Worm (Caenorhabditis elegans) whole organism, L3 larva: ENCODE measurements around the gene R53.5.
A peak's percentile ranks its signal among the peaks of the same experiment; 100 is the strongest.

Source experiments
- aly-2 ChIP-seq: fragments of 150-350 bp; optimal IDR thresholded peaks from 2 replicates; lab custom pipeline; 2014; ENCODE audit warnings: missing biosample characterization, missing genetic modification characterization
- ama-1 ChIP-seq: fragments of 150-350 bp; optimal IDR thresholded peaks from 2 replicates; lab custom pipeline; 2018
- ceh-16 ChIP-seq: sonication (generic microtip); optimal IDR thresholded peaks from 2 replicates; lab custom pipeline; 2017; ENCODE audit warnings: missing biosample characterization, missing genetic modification characterization
- ceh-28 ChIP-seq: fragments of 150-350 bp; optimal IDR thresholded peaks from 2 replicates; lab custom pipeline; 2014; ENCODE audit warnings: missing biosample characterization, missing genetic modification reagents, missing genetic modification characterization
- ceh-82 ChIP-seq: fragments of 150-350 bp; optimal IDR thresholded peaks from 2 replicates; lab custom pipeline; 2014; ENCODE audit warnings: missing biosample characterization, missing genetic modification characterization
- ceh-9 ChIP-seq: sonication (generic microtip); optimal IDR thresholded peaks from 2 replicates; lab custom pipeline; 2018; ENCODE audit warnings: missing biosample characterization, missing genetic modification characterization
- daf-12 ChIP-seq: fragments of 150-350 bp; optimal IDR thresholded peaks from 2 replicates; lab custom pipeline; 2014; ENCODE audit warnings: missing biosample characterization, missing genetic modification reagents, missing genetic modification characterization
- egl-27 ChIP-seq: sonication (generic microtip); optimal IDR thresholded peaks from 4 replicates; lab custom pipeline; 2017; ENCODE audit warnings: missing biosample characterization, missing genetic modification reagents, missing genetic modification characterization
- egl-5 ChIP-seq: fragments of 150-350 bp; optimal IDR thresholded peaks from 2 replicates; lab custom pipeline; 2017; ENCODE audit warnings: missing biosample characterization, missing genetic modification reagents, missing genetic modification characterization, inconsistent platforms
- elt-1 ChIP-seq: fragments of 150-350 bp; optimal IDR thresholded peaks from 2 replicates; lab custom pipeline; 2014; ENCODE audit warnings: missing biosample characterization, missing genetic modification characterization
- elt-2 ChIP-seq: sonication (generic microtip); optimal IDR thresholded peaks from 2 replicates; lab custom pipeline; 2016; ENCODE audit warnings: missing genetic modification reagents, mild to moderate bottlenecking, missing genetic modification characterization, missing compliant biosample characterization
- elt-3 ChIP-seq, 3 experiments: fragments of 150-350 bp in 1 of 3; sonication (generic microtip) in 2 of 3; optimal IDR thresholded peaks; 2 replicates in 2 of 3; 4 replicates in 1 of 3; lab custom pipeline; 2014 to 2017; ENCODE audit warnings: missing biosample characterization in 3 of 3, missing genetic modification characterization in 3 of 3
- eor-1 ChIP-seq, 2 experiments: fragments of 150-350 bp; optimal IDR thresholded peaks; 2 replicates each; lab custom pipeline; 2014 to 2018; ENCODE audit warnings: missing biosample characterization in 2 of 2, missing genetic modification characterization in 2 of 2
- fkh-10 ChIP-seq: sonication (generic microtip); optimal IDR thresholded peaks from 2 replicates; lab custom pipeline; 2017; ENCODE audit warnings: missing biosample characterization, missing genetic modification reagents, missing genetic modification characterization
- fos-1 ChIP-seq: fragments of 150-350 bp; optimal IDR thresholded peaks from 2 replicates; lab custom pipeline; 2014; ENCODE audit warnings: missing biosample characterization, missing genetic modification characterization
- hmg-11 ChIP-seq: sonication (generic microtip); optimal IDR thresholded peaks from 2 replicates; lab custom pipeline; 2016; ENCODE audit warnings: missing genetic modification characterization, missing compliant biosample characterization
- lin-15B ChIP-seq: fragments of 150-350 bp; optimal IDR thresholded peaks from 2 replicates; lab custom pipeline; 2014; ENCODE audit warnings: missing biosample characterization, missing genetic modification characterization
- lin-39 ChIP-seq: fragments of 150-350 bp; optimal IDR thresholded peaks from 2 replicates; lab custom pipeline; 2018; ENCODE audit warnings: missing biosample characterization, missing genetic modification reagents, missing genetic modification characterization
- lsy-12 ChIP-seq: sonication (generic microtip); optimal IDR thresholded peaks from 2 replicates; lab custom pipeline; 2016; ENCODE audit warnings: mild to moderate bottlenecking, missing genetic modification characterization, missing compliant biosample characterization
- nfya-1 ChIP-seq: sonication (generic microtip); optimal IDR thresholded peaks from 2 replicates; lab custom pipeline; 2017; ENCODE audit warnings: missing genetic modification characterization, mild to moderate bottlenecking, missing compliant biosample characterization, antibody characterized with exemption, moderate library complexity; ENCODE audit not compliant: insufficient read depth
- nhr-11 ChIP-seq: fragments of 150-350 bp; optimal IDR thresholded peaks from 2 replicates; lab custom pipeline; 2014; ENCODE audit warnings: missing biosample characterization, missing genetic modification characterization
- nhr-23 ChIP-seq: fragments of 150-350 bp; optimal IDR thresholded peaks from 2 replicates; lab custom pipeline; 2014; ENCODE audit warnings: missing biosample characterization, missing genetic modification reagents, missing genetic modification characterization
- nhr-237 ChIP-seq: fragments of 150-350 bp; optimal IDR thresholded peaks from 2 replicates; lab custom pipeline; 2014; ENCODE audit warnings: missing biosample characterization, missing genetic modification characterization
- nhr-25 ChIP-seq: sonication (generic microtip); optimal IDR thresholded peaks from 2 replicates; lab custom pipeline; 2017; ENCODE audit warnings: missing biosample characterization, missing genetic modification characterization
- nhr-28 ChIP-seq: fragments of 150-350 bp; optimal IDR thresholded peaks from 2 replicates; lab custom pipeline; 2014; ENCODE audit warnings: missing biosample characterization, missing genetic modification characterization
- nhr-43 ChIP-seq: sonication (generic microtip); optimal IDR thresholded peaks from 2 replicates; lab custom pipeline; 2016; ENCODE audit warnings: mild to moderate bottlenecking, missing genetic modification characterization, missing compliant biosample characterization; ENCODE audit not compliant: poor library complexity, severe bottlenecking
- nhr-67 ChIP-seq: fragments of 150-350 bp; optimal IDR thresholded peaks from 2 replicates; lab custom pipeline; 2014; ENCODE audit warnings: missing biosample characterization, missing genetic modification characterization
- nhr-76 ChIP-seq: fragments of 150-350 bp; sonication (generic microtip); optimal IDR thresholded peaks from 5 replicates; lab custom pipeline; 2014; ENCODE audit warnings: missing biosample characterization, missing genetic modification characterization
- nhr-77 ChIP-seq: fragments of 150-350 bp; optimal IDR thresholded peaks from 2 replicates; lab custom pipeline; 2014; ENCODE audit warnings: missing biosample characterization, missing genetic modification characterization
- pha-4 ChIP-seq: fragments of 150-350 bp; optimal IDR thresholded peaks from 2 replicates; lab custom pipeline; 2014; ENCODE audit warnings: missing biosample characterization, missing genetic modification reagents, missing genetic modification characterization
- pqm-1 ChIP-seq: fragments of 150-350 bp; optimal IDR thresholded peaks from 2 replicates; lab custom pipeline; 2017; ENCODE audit warnings: missing biosample characterization, missing genetic modification characterization, inconsistent platforms
- sea-2 ChIP-seq: fragments of 150-350 bp; sonication (generic microtip); optimal IDR thresholded peaks from 4 replicates; lab custom pipeline; 2014; ENCODE audit warnings: missing biosample characterization, missing genetic modification reagents, missing genetic modification characterization
- skn-1 ChIP-seq: fragments of 150-350 bp; optimal IDR thresholded peaks from 2 replicates; lab custom pipeline; 2014; ENCODE audit warnings: missing biosample characterization, missing genetic modification characterization
- snpc-4 ChIP-seq: fragments of 150-350 bp; optimal IDR thresholded peaks from 2 replicates; lab custom pipeline; 2014; ENCODE audit warnings: missing biosample characterization, missing genetic modification characterization
- tbx-2 ChIP-seq: sonication (generic microtip); optimal IDR thresholded peaks from 2 replicates; lab custom pipeline; 2016; ENCODE audit warnings: mild to moderate bottlenecking, missing genetic modification characterization, missing compliant biosample characterization
- unc-39 ChIP-seq: sonication (generic microtip); optimal IDR thresholded peaks from 4 replicates; lab custom pipeline; 2017; ENCODE audit warnings: missing biosample characterization, missing genetic modification characterization
- zag-1 ChIP-seq: fragments of 150-350 bp; optimal IDR thresholded peaks from 2 replicates; lab custom pipeline; 2014; ENCODE audit warnings: missing biosample characterization, missing genetic modification characterization
- ztf-4 ChIP-seq: fragments of 150-350 bp; optimal IDR thresholded peaks from 2 replicates; lab custom pipeline; 2014; ENCODE audit warnings: missing biosample characterization, missing genetic modification characterization

The R53.5 gene

ce11 chrII:9935044-9935599, 35.2 kb downstream of the R53.5 start:
- TF ChIP-seq lin-15B (tag; lab: Kevin White, UChicago) (no peak), nhr-23 (tag; lab: Kevin White, UChicago) (no peak), ztf-4 (tag; lab: Kevin White, UChicago) (no peak), egl-5 (tag; lab: Kevin White, UChicago) (no peak), pha-4 (peak; percentile 38), elt-2 (peak; percentile 83), tbx-2 (tag; lab: Kevin White, UChicago) (no peak), nhr-67 (no peak), elt-3 (tag; optimal IDR thresholded peaks at IDR 0.05; lab: Kevin White, UChicago) (no peak), elt-1 (no peak), ceh-16 (tag; lab: Kevin White, UChicago) (no peak), pqm-1 (peak; percentile 82), ama-1 (lab: Kevin White, UChicago) (peak; percentile 37), ceh-82 (tag; lab: Kevin White, UChicago) (no peak), daf-12 (no peak), sea-2 (GFP tag; lab: Kevin White, UChicago) (no peak)
- TF ChIP-seq, all 47 proteins: peak for 4

DNA sequence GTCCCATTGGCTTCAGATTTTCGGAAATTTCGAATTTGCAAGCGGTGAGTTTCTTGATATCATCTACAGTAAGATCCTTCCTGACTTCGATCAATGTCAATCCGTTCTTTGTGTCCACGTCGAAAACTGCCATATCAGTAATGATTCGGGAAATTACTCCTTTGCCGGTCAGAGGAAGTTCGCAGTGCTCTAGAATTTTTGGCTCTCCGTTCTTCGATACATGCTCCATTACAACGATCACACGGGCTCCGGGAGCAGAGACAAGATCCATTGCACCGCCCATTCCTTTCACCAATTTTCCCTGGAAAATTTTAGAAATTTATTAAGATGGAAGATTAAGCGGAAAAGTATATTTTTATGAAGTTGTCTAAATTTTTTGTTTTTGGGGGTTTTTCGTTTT, 35.7 kb downstream of the R53.5 start:
- no peak for TF ChIP-seq ceh-82 (tag; lab: Kevin White, UChicago)
- peak; percentile 41 for TF ChIP-seq nhr-43
- TF ChIP-seq nhr-23 (tag; lab: Kevin White, UChicago): no peak
- TF ChIP-seq ama-1 (lab: Kevin White, UChicago): peak; percentile 86

- TF ChIP-seq nhr-43 (peak; percentile 60), ceh-28 (no peak), ama-1 (lab: Kevin White, UChicago) (peak; percentile 92), elt-2 (peak; percentile 11), lsy-12 (tag; lab: Kevin White, UChicago) (peak; percentile 29)
Measured at ce11 chrII:9933947-9934383, 36.3 kb downstream of the R53.5 start.

ce11 chrII:9931476-9931875, 38.8 kb downstream of the R53.5 start, which contains the start of gene pho-11:
Gene pho-11, plus strand, starts transcription at chrII:9931849.
- TF ChIP-seq nhr-76 (no peak), fos-1 (no peak), pha-4 (peak; percentile 23), nhr-28 (no peak), eor-1 (tag; optimal IDR thresholded peaks at IDR 0.05; lab: Kevin White, UChicago) (no peak), nfya-1 (tag; lab: Kevin White, UChicago) (no peak), pqm-1 (peak; percentile 65), tbx-2 (tag; lab: Kevin White, UChicago) (no peak), ceh-16 (tag; lab: Kevin White, UChicago) (no peak), skn-1 (tag; lab: Kevin White, UChicago) (no peak), lin-39 (tag; lab: Kevin White, UChicago) (no peak), nhr-237 (no peak), aly-2 (tag; lab: Kevin White, UChicago) (no peak), snpc-4 (tag; lab: Kevin White, UChicago) (no peak), elt-2 (peak; percentile 72), elt-1 (no peak), ceh-9 (tag; lab: Kevin White, UChicago) (no peak), ama-1 (lab: Kevin White, UChicago) (no peak), nhr-25 (tag; lab: Kevin White, UChicago) (no peak), nhr-77 (tag; lab: Kevin White, UChicago) (no peak), nhr-23 (tag; lab: Kevin White, UChicago) (no peak), unc-39 (tag; lab: Kevin White, UChicago) (no peak), zag-1 (tag; lab: Kevin White, UChicago) (no peak), elt-3 (tag; optimal IDR thresholded peaks at IDR 0.05; lab: Kevin White, UChicago) (no peak), sea-2 (GFP tag; lab: Kevin White, UChicago) (no peak)

DNA sequence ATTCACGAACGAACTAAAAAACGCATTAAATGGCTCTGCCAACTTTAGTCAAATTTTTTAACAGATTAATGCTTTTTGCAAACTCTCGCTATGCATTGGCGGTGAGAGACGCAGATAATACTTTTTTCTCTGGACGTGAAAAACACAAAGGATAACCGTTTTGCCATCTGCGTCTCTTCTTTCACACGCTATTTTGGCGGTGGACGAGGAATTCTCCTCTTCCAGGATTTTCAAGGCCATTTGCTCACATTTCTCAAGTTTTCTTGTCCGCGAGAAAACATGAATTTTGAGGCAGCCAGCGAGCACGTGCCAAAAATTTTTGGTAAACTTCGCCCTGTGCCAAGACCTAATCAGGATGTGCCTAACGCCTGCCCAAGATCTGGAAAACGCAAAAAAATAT, 39.3 kb downstream of the R53.5 start:
- TF ChIP-seq nhr-11 (tag; lab: Kevin White, UChicago): peak; percentile 49
- peak; percentile 78 for TF ChIP-seq lin-15B (tag; lab: Kevin White, UChicago)
- no peak for TF ChIP-seq daf-12
- TF ChIP-seq fos-1: no peak
- TF ChIP-seq fkh-10 (GFP tag; lab: Kevin White, UChicago): no peak
- peak; percentile 9 for TF ChIP-seq nhr-43
- no peak for TF ChIP-seq unc-39 (tag; lab: Kevin White, UChicago)
- peak; percentile 59 for TF ChIP-seq hmg-11 (tag; lab: Kevin White, UChicago)
- no peak for TF ChIP-seq egl-27
- peak; percentile 47 for TF ChIP-seq nfya-1 (tag; lab: Kevin White, UChicago)
- no peak for TF ChIP-seq snpc-4 (tag; lab: Kevin White, UChicago)
